Worm (Caenorhabditis elegans) whole organism, L1 larva: ENCODE data around the gene ztf-7.

Source experiments
- C16A3.4 ChIP-seq: fragments of 150-350 bp; optimal IDR thresholded peaks from 2 replicates; lab custom pipeline; 2014; ENCODE audit warnings: missing biosample characterization, missing genetic modification characterization
- aly-2 ChIP-seq: fragments of 150-350 bp; optimal IDR thresholded peaks from 2 replicates; lab custom pipeline; 2014; ENCODE audit warnings: missing biosample characterization, missing genetic modification characterization
- efl-1 ChIP-seq, 4 experiments: fragments of 150-350 bp; optimal IDR thresholded peaks in 3 of 4; peaks in 1 of 4; 1 replicate in 1 of 4; 2 replicates in 3 of 4; lab custom pipeline; 2014; ENCODE audit warnings: missing biosample characterization in 2 of 4, missing genetic modification characterization in 2 of 4, missing genetic modification reagents in 2 of 4
- egl-27 ChIP-seq, 2 experiments: fragments of 150-350 bp in 1 of 2; sonication (generic microtip); optimal IDR thresholded peaks; 3 replicates each; lab custom pipeline; 2017 to 2018; ENCODE audit warnings: missing biosample characterization in 2 of 2, missing genetic modification characterization in 2 of 2, missing genetic modification reagents in 2 of 2
- hlh-4 ChIP-seq: sonication (generic microtip); optimal IDR thresholded peaks from 2 replicates; lab custom pipeline; 2016; ENCODE audit warnings: mild to moderate bottlenecking, missing genetic modification characterization, missing compliant biosample characterization
- jun-1 ChIP-seq: fragments of 150-350 bp; optimal IDR thresholded peaks from 2 replicates; lab custom pipeline; 2014; ENCODE audit warnings: missing biosample characterization, missing genetic modification reagents, missing genetic modification characterization
- nhr-11 ChIP-seq: fragments of 150-350 bp; optimal IDR thresholded peaks from 2 replicates; lab custom pipeline; 2014; ENCODE audit warnings: missing biosample characterization, missing genetic modification characterization
- nhr-71 ChIP-seq: sonication (generic microtip); optimal IDR thresholded peaks from 2 replicates; lab custom pipeline; 2016; ENCODE audit warnings: mild to moderate bottlenecking, missing genetic modification characterization, moderate library complexity, missing compliant biosample characterization
- nhr-76 ChIP-seq: sonication (generic microtip); optimal IDR thresholded peaks from 2 replicates; lab custom pipeline; 2017; ENCODE audit warnings: missing biosample characterization, missing genetic modification characterization
- nhr-84 ChIP-seq: sonication (generic microtip); optimal IDR thresholded peaks from 2 replicates; lab custom pipeline; 2017; ENCODE audit warnings: missing biosample characterization, missing genetic modification characterization
- pqm-1 ChIP-seq: sonication (generic microtip); optimal IDR thresholded peaks from 3 replicates; lab custom pipeline; 2017; ENCODE audit warnings: missing biosample characterization, missing genetic modification characterization
- snu-23 ChIP-seq: sonication (generic microtip); optimal IDR thresholded peaks from 2 replicates; lab custom pipeline; 2016; ENCODE audit warnings: missing genetic modification characterization, missing compliant biosample characterization
- unc-62 ChIP-seq: fragments of 150-350 bp; optimal IDR thresholded peaks from 2 replicates; lab custom pipeline; 2014; ENCODE audit warnings: missing biosample characterization, missing genetic modification reagents, missing genetic modification characterization

- no peak for TF ChIP-seq snu-23 (GFP tag; lab: Kevin White, UChicago)
- no peak for TF ChIP-seq efl-1 (optimal IDR thresholded peaks at IDR 0.05; lab: Kevin White, UChicago)
- no peak for TF ChIP-seq efl-1 (GFP tag; optimal IDR thresholded peaks at IDR 0.05 in 1 of 2; lab: Kevin White, UChicago)
- TF ChIP-seq hlh-4 (tag; lab: Kevin White, UChicago): peak; percentile 4
- no peak for TF ChIP-seq pqm-1
- TF ChIP-seq unc-62 (GFP tag; lab: Kevin White, UChicago): no peak
- no peak for TF ChIP-seq C16A3.4 (tag; lab: Kevin White, UChicago)
- no peak for TF ChIP-seq nhr-71 (tag; lab: Kevin White, UChicago)
- TF ChIP-seq jun-1: no peak
- no peak for TF ChIP-seq aly-2
- no peak for TF ChIP-seq egl-27 (tag; optimal IDR thresholded peaks at IDR 0.05; lab: Kevin White, UChicago)
- TF ChIP-seq nhr-84: no peak
- no peak for TF ChIP-seq nhr-11
- no peak for TF ChIP-seq nhr-76
These were observed 21.6 kb upstream of the ztf-7 start, which contains the start of gene sru-29 for ce11 chrV:9811154-9811553.
